Worm (Caenorhabditis elegans) whole organism, midembryonic: ENCODE measurements around the gene nhr-54.

Source experiments
- T22C8.4 ChIP-seq: fragments of 200-800 bp; sonication (Bioruptor generic); IDR thresholded peaks from 2 replicates; pipeline ENCODE4 v1.3.6; 2022; ENCODE audit warnings: missing genetic modification characterization, missing compliant biosample characterization
- cog-1 ChIP-seq: sonication (generic microtip); optimal IDR thresholded peaks from 2 replicates; lab custom pipeline; 2016; ENCODE audit warnings: missing genetic modification characterization, missing compliant biosample characterization
- flt-1 ChIP-seq: fragments of 200-800 bp; sonication (Bioruptor generic); IDR thresholded peaks from 2 replicates; pipeline ENCODE4 v1.3.6; 2022; ENCODE audit warnings: missing genetic modification characterization, missing compliant biosample characterization
- klf-2 ChIP-seq: fragments of 200-800 bp; sonication (Bioruptor generic); conservative IDR thresholded peaks from 2 replicates; pipeline ENCODE4 v1.3.6; 2022; ENCODE audit warnings: missing genetic modification reagents, missing genetic modification characterization, missing compliant biosample characterization
- med-1 ChIP-seq: sonication (generic microtip); optimal IDR thresholded peaks from 2 replicates; lab custom pipeline; 2017; ENCODE audit warnings: missing genetic modification characterization, mild to moderate bottlenecking, missing compliant biosample characterization, antibody characterized with exemption, missing genetic modification reagents; ENCODE audit not compliant: insufficient read depth
- ref-1 ChIP-seq: fragments of 200-800 bp; sonication (Bioruptor generic); conservative IDR thresholded peaks from 2 replicates; pipeline ENCODE4 v1.3.6; 2022; ENCODE audit warnings: missing genetic modification reagents, missing genetic modification characterization, missing compliant biosample characterization
- tab-1 ChIP-seq: fragments of 200-800 bp; sonication (Bioruptor generic); IDR thresholded peaks from 2 replicates; pipeline ENCODE4 v1.3.6; 2022; ENCODE audit warnings: missing genetic modification characterization, missing compliant biosample characterization
- ztf-23 ChIP-seq: fragments of 200-800 bp; sonication (Bioruptor generic); IDR thresholded peaks from 2 replicates; pipeline ENCODE4 v1.3.6; 2022; ENCODE audit warnings: missing genetic modification reagents, missing genetic modification characterization, missing compliant biosample characterization
- ztf-29 ChIP-seq: fragments of 200-800 bp; sonication (Bioruptor generic); IDR thresholded peaks from 2 replicates; pipeline ENCODE4 v1.3.6; 2022; ENCODE audit warnings: missing genetic modification reagents, missing genetic modification characterization, missing compliant biosample characterization

nhr-54 gene

DNA sequence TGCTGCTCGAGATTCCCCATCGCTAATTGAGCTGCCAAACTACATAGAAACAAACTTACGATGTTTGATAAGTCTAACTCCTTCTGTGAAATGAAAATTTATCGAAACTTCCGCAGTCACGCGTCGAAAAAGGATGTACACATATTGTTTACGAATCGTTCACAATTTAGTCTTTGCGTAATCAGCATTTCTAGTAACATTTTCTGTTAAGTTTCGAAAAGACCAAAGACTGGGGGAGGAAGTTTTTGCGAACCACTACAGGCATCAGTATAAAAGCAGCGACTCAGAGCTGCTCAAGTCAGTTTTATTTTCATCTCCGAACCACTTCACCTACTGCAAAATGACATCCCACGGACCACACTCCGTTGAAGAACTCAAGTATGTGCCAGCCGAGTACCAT is 17.6 kb downstream of the nhr-54 start, which contains the start of gene sqst-4:
Gene sqst-4, plus strand, starts transcription at position 301 of the 400 bp plus-strand sequence.
- TF ChIP-seq ztf-23 (GFP tag; lab: Robert Waterston, UW) = no peak

- TF ChIP-seq ztf-29 (GFP tag; lab: Robert Waterston, UW) (no peak), med-1 (GFP tag; lab: Kevin White, UChicago) (no peak), tab-1 (GFP tag; lab: Robert Waterston, UW) (no peak), cog-1 (no peak), T22C8.4 (GFP tag; lab: Robert Waterston, UW) (no peak), ref-1 (no peak), ztf-23 (GFP tag; lab: Robert Waterston, UW) (no peak), klf-2 (GFP tag; lab: Robert Waterston, UW) (no peak)
Observed at ce11 chrV:16487474-16487873, 18.3 kb downstream of the nhr-54 start, which contains the start of gene Y32B12A.5. TSS of gene Y32B12A.5 (minus strand) at chrV:16487574.

- no peak for TF ChIP-seq tab-1 (GFP tag; lab: Robert Waterston, UW)
- TF ChIP-seq T22C8.4 (GFP tag; lab: Robert Waterston, UW) = no peak
- no peak for TF ChIP-seq klf-2 (GFP tag; lab: Robert Waterston, UW)
- TF ChIP-seq ztf-29 (GFP tag; lab: Robert Waterston, UW) = no peak
- no peak for TF ChIP-seq cog-1
- no peak for TF ChIP-seq flt-1
Observed at ce11 chrV:16483681-16484080, 22.0 kb downstream of the nhr-54 start, which contains the start of gene srh-139. TSS of gene srh-139 (plus strand) at chrV:16483981.

- TF ChIP-seq flt-1 (no peak), klf-2 (GFP tag; lab: Robert Waterston, UW) (no peak), T22C8.4 (GFP tag; lab: Robert Waterston, UW) (no peak), cog-1 (no peak), ztf-29 (GFP tag; lab: Robert Waterston, UW) (no peak), ztf-23 (GFP tag; lab: Robert Waterston, UW) (no peak), tab-1 (GFP tag; lab: Robert Waterston, UW) (no peak), med-1 (GFP tag; lab: Kevin White, UChicago) (no peak), ref-1 (no peak)
Observed at ce11 chrV:16483044-16483443, 22.7 kb downstream of the nhr-54 start, which contains the start of gene F57E7.2. TSS of gene F57E7.2 (minus strand) at chrV:16483144.

- TF ChIP-seq flt-1 (no peak), ztf-23 (GFP tag; lab: Robert Waterston, UW) (no peak), cog-1 (no peak), ztf-29 (GFP tag; lab: Robert Waterston, UW) (no peak), tab-1 (GFP tag; lab: Robert Waterston, UW) (no peak), klf-2 (GFP tag; lab: Robert Waterston, UW) (no peak), T22C8.4 (GFP tag; lab: Robert Waterston, UW) (no peak), med-1 (GFP tag; lab: Kevin White, UChicago) (no peak), ref-1 (no peak)
Observed at ce11 chrV:16480919-16481630, 24.7 kb downstream of the nhr-54 start, which contains the start of the genes F57E7.4 and spig-6. TSS of gene F57E7.4 (minus strand) at chrV:16481019. TSS of gene spig-6 (plus strand) at chrV:16481580.

- TF ChIP-seq klf-2 (GFP tag; lab: Robert Waterston, UW) = no peak
- TF ChIP-seq ztf-29 (GFP tag; lab: Robert Waterston, UW) = no peak
- TF ChIP-seq ztf-23 (GFP tag; lab: Robert Waterston, UW) = no peak
- no peak for TF ChIP-seq T22C8.4 (GFP tag; lab: Robert Waterston, UW)
- no peak for TF ChIP-seq flt-1
- no peak for TF ChIP-seq cog-1
- no peak for TF ChIP-seq med-1 (GFP tag; lab: Kevin White, UChicago)
- no peak for TF ChIP-seq ref-1
- no peak for TF ChIP-seq tab-1 (GFP tag; lab: Robert Waterston, UW)
Observed at ce11 chrV:16479275-16479674, 26.5 kb downstream of the nhr-54 start, which contains the start of gene T08G3.11. TSS of gene T08G3.11 (minus strand) at chrV:16479375.

- TF ChIP-seq flt-1 (no peak), ref-1 (no peak), T22C8.4 (GFP tag; lab: Robert Waterston, UW) (no peak), tab-1 (GFP tag; lab: Robert Waterston, UW) (no peak), ztf-23 (GFP tag; lab: Robert Waterston, UW) (no peak), ztf-29 (GFP tag; lab: Robert Waterston, UW) (no peak), klf-2 (GFP tag; lab: Robert Waterston, UW) (no peak), cog-1 (no peak), med-1 (GFP tag; lab: Kevin White, UChicago) (no peak)
Observed at ce11 chrV:16471995-16472563, 33.6 kb downstream of the nhr-54 start, which contains the start of gene srw-35. TSS of gene srw-35 (plus strand) at chrV:16472513.

ce11 chrV:16470916-16471315 is 34.8 kb downstream of the nhr-54 start, which contains the start of gene srh-138:
TSS of gene srh-138 (minus strand) at chrV:16471016.
- TF ChIP-seq ref-1 (no peak), ztf-23 (GFP tag; lab: Robert Waterston, UW) (no peak)

DNA sequence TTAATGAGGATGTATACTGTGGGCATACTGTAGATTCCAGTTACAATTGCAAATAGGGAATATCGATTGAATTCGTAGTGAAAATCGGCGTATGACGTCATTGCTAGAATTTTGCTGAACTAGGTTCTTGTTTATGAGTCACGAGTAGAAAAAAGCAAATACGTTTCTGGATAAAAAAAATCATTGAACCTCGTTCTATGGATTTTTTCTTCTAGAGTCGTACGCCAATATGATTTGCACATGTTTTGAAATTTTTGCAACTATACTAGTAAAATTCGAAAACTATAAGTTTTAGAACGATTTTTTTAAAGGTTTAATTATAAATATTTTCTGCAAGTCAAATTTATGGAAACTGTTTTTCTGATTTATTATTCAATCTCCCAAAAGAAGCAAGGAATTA is 37.9 kb downstream of the nhr-54 start, which contains the start of gene sru-44:
Gene sru-44, minus strand, starts transcription at position 101 of the 400 bp plus-strand sequence.
- no peak for TF ChIP-seq tab-1 (GFP tag; lab: Robert Waterston, UW)
- TF ChIP-seq T22C8.4 (GFP tag; lab: Robert Waterston, UW) = no peak
- TF ChIP-seq ztf-23 (GFP tag; lab: Robert Waterston, UW) = no peak
- TF ChIP-seq cog-1 = no peak
- TF ChIP-seq med-1 (GFP tag; lab: Kevin White, UChicago) = no peak
- no peak for TF ChIP-seq klf-2 (GFP tag; lab: Robert Waterston, UW)
- TF ChIP-seq flt-1 = no peak
- no peak for TF ChIP-seq ref-1
- no peak for TF ChIP-seq ztf-29 (GFP tag; lab: Robert Waterston, UW)
